Worm (Caenorhabditis elegans) whole organism, mixed stage, embryonic: Measurements from ENCODE around the gene sri-73.
A peak's percentile ranks its signal among the peaks of the same experiment; 100 is the strongest.

Source experiments
- bed-3 ChIP-seq: fragments of 200-800 bp; sonication (Bioruptor generic); optimal IDR thresholded peaks from 3 replicates; lab custom pipeline; 2018; ENCODE audit warnings: mild to moderate bottlenecking, missing genetic modification characterization, moderate library complexity, missing compliant biosample characterization
- blmp-1 ChIP-seq: fragments of 150-350 bp; optimal IDR thresholded peaks from 2 replicates; lab custom pipeline; 2014; ENCODE audit warnings: missing biosample characterization, missing genetic modification characterization
- ces-1 ChIP-seq: fragments of 150-350 bp; optimal IDR thresholded peaks from 2 replicates; lab custom pipeline; 2014; ENCODE audit warnings: missing biosample characterization, missing genetic modification reagents, missing genetic modification characterization
- cnd-1 ChIP-seq: fragments of 200-800 bp; sonication (Bioruptor generic); optimal IDR thresholded peaks from 2 replicates; lab custom pipeline; 2018; ENCODE audit warnings: mild to moderate bottlenecking, missing genetic modification characterization, missing compliant biosample characterization
- elt-3 ChIP-seq: fragments of 150-350 bp; optimal IDR thresholded peaks from 2 replicates; lab custom pipeline; 2014; ENCODE audit warnings: missing biosample characterization, missing genetic modification characterization
- lsy-2 ChIP-seq: fragments of 150-350 bp; optimal IDR thresholded peaks from 2 replicates; lab custom pipeline; 2014; ENCODE audit warnings: missing biosample characterization, missing genetic modification characterization
- mab-5 ChIP-seq: fragments of 150-350 bp; optimal IDR thresholded peaks from 2 replicates; lab custom pipeline; 2014; ENCODE audit warnings: missing biosample characterization, missing genetic modification characterization
- mep-1 ChIP-seq: fragments of 150-350 bp; optimal IDR thresholded peaks from 2 replicates; lab custom pipeline; 2017; ENCODE audit warnings: missing biosample characterization, missing genetic modification reagents, missing genetic modification characterization, inconsistent platforms
- nhr-12 ChIP-seq: fragments of 150-350 bp; optimal IDR thresholded peaks from 2 replicates; lab custom pipeline; 2014; ENCODE audit warnings: missing biosample characterization, missing genetic modification characterization
- snpc-4 ChIP-seq: fragments of 150-350 bp; optimal IDR thresholded peaks from 2 replicates; lab custom pipeline; 2014; ENCODE audit warnings: missing biosample characterization, missing genetic modification characterization
- unc-39 ChIP-seq: fragments of 150-350 bp; optimal IDR thresholded peaks from 2 replicates; lab custom pipeline; 2014; ENCODE audit warnings: missing biosample characterization, missing genetic modification characterization
- ztf-11 ChIP-seq: fragments of 150-350 bp; optimal IDR thresholded peaks from 2 replicates; lab custom pipeline; 2014; ENCODE audit warnings: missing biosample characterization, missing genetic modification characterization

DNA sequence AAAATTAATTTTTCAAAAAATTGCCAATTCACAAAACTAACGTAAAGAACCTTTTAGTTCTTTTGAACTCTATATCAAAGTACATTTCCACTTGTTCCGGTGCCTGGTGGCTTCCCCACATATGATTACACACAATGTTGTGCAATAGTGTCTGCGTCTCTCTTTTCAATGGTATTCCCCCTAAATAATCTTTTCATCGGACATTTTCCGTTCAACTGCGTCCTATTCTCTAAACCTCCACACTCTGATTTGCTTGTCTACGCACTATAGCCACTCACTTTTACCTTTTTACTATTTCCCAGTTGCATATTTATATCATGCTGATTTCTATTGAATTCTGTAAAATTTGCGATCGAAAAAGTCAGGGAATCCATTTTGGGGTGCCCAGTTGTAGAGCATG is 33.8 kb downstream of the sri-73 start, which contains the start of gene nhr-58:
- TF ChIP-seq lsy-2 (tag; lab: Kevin White, UChicago) (no peak), cnd-1 (tag; lab: Kevin White, UChicago) (no peak), snpc-4 (no peak), ces-1 (GFP tag; lab: Kevin White, UChicago) (peak; percentile 61), elt-3 (peak; percentile 83), bed-3 (GFP tag; lab: Kevin White, UChicago) (no peak), ztf-11 (tag; lab: Kevin White, UChicago) (no peak), unc-39 (tag; lab: Kevin White, UChicago) (no peak), nhr-12 (tag; lab: Kevin White, UChicago) (no peak), mab-5 (no peak), mep-1 (tag; lab: Kevin White, UChicago) (no peak), blmp-1 (no peak)
